Worm (Caenorhabditis elegans) whole organism, young adult: ENCODE measurements around the gene rig-1.

Experiments
- F22D6.2 ChIP-seq: sonication (generic microtip); optimal IDR thresholded peaks from 2 replicates; lab custom pipeline; 2016; ENCODE audit warnings: mild to moderate bottlenecking, missing genetic modification characterization, missing compliant biosample characterization
- T07F8.4 ChIP-seq: sonication (generic microtip); optimal IDR thresholded peaks from 2 replicates; lab custom pipeline; 2016; ENCODE audit warnings: mild to moderate bottlenecking, missing genetic modification characterization, moderate library complexity, missing compliant biosample characterization
- Y67H2A.10 ChIP-seq: fragments of 200-800 bp; sonication (Bioruptor generic); conservative IDR thresholded peaks from 2 replicates; pipeline ENCODE4 v1.3.6; 2022; ENCODE audit warnings: missing genetic modification reagents, missing genetic modification characterization, missing compliant biosample characterization
- ama-1 ChIP-seq, 3 experiments: fragments of 150-350 bp in 1 of 3; sonication (generic microtip) in 2 of 3; optimal IDR thresholded peaks; 2 replicates each; lab custom pipeline; 2014 to 2018; ENCODE audit warnings: missing biosample characterization in 2 of 3, missing genetic modification characterization in 2 of 3, missing genetic modification reagents in 2 of 3
- bed-1 ChIP-seq: fragments of 200-800 bp; sonication (Bioruptor generic); IDR thresholded peaks from 2 replicates; pipeline ENCODE4 v1.3.6; 2022; ENCODE audit warnings: missing genetic modification reagents, missing genetic modification characterization, missing compliant biosample characterization
- dpl-1 ChIP-seq: fragments of 150-350 bp; optimal IDR thresholded peaks from 2 replicates; lab custom pipeline; 2014; ENCODE audit warnings: missing biosample characterization, missing genetic modification reagents, missing genetic modification characterization
- ets-4 ChIP-seq: fragments of 200-800 bp; sonication (Bioruptor generic); optimal IDR thresholded peaks from 2 replicates; lab custom pipeline; 2018; ENCODE audit warnings: mild to moderate bottlenecking, missing genetic modification characterization, missing compliant biosample characterization
- lin-54 ChIP-seq: fragments of 200-800 bp; sonication (Bioruptor generic); optimal IDR thresholded peaks from 2 replicates; lab custom pipeline; 2018; ENCODE audit warnings: mild to moderate bottlenecking, missing genetic modification characterization, missing compliant biosample characterization
- lir-1 ChIP-seq: fragments of 200-800 bp; sonication (Bioruptor generic); conservative IDR thresholded peaks from 2 replicates; pipeline ENCODE4 v1.3.6; 2022; ENCODE audit warnings: missing genetic modification reagents, missing genetic modification characterization, missing compliant biosample characterization
- lsy-27 ChIP-seq: sonication (generic microtip); optimal IDR thresholded peaks from 2 replicates; lab custom pipeline; 2017; ENCODE audit warnings: missing genetic modification characterization, mild to moderate bottlenecking, missing compliant biosample characterization, antibody characterized with exemption, missing genotype, borderline replicate concordance; ENCODE audit not compliant: insufficient read depth
- mcd-1 ChIP-seq: fragments of 200-800 bp; sonication (Bioruptor generic); IDR thresholded peaks from 2 replicates; pipeline ENCODE4 v1.3.6; 2022; ENCODE audit warnings: missing genetic modification reagents, missing genetic modification characterization, missing compliant biosample characterization
- zfh-2 ChIP-seq: fragments of 200-800 bp; sonication (Bioruptor generic); conservative IDR thresholded peaks from 2 replicates; pipeline ENCODE4 v1.3.6; 2022; ENCODE audit warnings: missing genetic modification reagents, missing genetic modification characterization, missing compliant biosample characterization
- zim-3 ChIP-seq: sonication (generic microtip); optimal IDR thresholded peaks from 2 replicates; lab custom pipeline; 2017; ENCODE audit warnings: mild to moderate bottlenecking, missing genetic modification characterization, moderate library complexity, missing compliant biosample characterization
- ztf-28 ChIP-seq: fragments of 200-800 bp; sonication (Bioruptor generic); IDR thresholded peaks from 2 replicates; pipeline ENCODE4 v1.3.6; 2022; ENCODE audit warnings: missing genetic modification reagents, missing genetic modification characterization, missing compliant biosample characterization

DNA sequence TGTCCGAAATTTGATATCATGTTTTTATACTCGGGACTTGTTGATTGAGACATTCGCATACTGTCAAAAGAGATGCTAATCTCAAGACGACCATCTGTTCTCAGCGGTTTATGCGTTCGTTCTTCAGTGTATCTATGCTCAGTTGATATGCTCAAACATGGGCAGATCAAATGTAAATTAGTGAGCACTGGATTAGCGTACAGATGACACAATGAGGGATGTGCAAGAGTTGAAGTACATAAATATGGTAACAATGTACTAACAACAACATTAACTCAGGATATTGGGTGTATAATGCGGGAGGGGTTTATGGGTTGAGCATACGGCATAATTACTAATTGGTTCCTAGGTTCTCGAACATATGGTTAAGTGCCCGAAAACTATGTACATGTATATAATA lies 2.0 kb downstream of the rig-1 start:
- TF ChIP-seq Y67H2A.10 (no peak), bed-1 (no peak), T07F8.4 (tag; lab: Kevin White, UChicago) (no peak), ama-1 (optimal IDR thresholded peaks at IDR 0.05; lab: Kevin White, UChicago) (no peak), ama-1 (GFP tag; optimal IDR thresholded peaks at IDR 0.05; lab: Kevin White, UChicago) (no peak), ets-4 (GFP tag; lab: Kevin White, UChicago) (no peak), lir-1 (no peak), zfh-2 (GFP tag; lab: Robert Waterston, UW) (no peak), zim-3 (no peak), lsy-27 (no peak), dpl-1 (GFP tag; lab: Kevin White, UChicago) (no peak), mcd-1 (GFP tag; lab: Robert Waterston, UW) (no peak), ztf-28 (GFP tag; lab: Robert Waterston, UW) (no peak), F22D6.2 (tag; lab: Kevin White, UChicago) (no peak), lin-54 (GFP tag; lab: Kevin White, UChicago) (no peak)
